Worm (Caenorhabditis elegans): ENCODE data around the gene T04C12.11.

ce11 chrV:11060239-11060984 is at the start of gene T04C12.11:
- TF ChIP-seq nhr-76 (tag; optimal IDR thresholded peaks at IDR 0.05) (no peak), snpc-4 (tag; optimal IDR thresholded peaks at IDR 0.05) (no peak), nhr-77 (tag; optimal IDR thresholded peaks at IDR 0.05) (no peak), ZK546.5 (tag; optimal IDR thresholded peaks at IDR 0.05) (no peak), fos-1 (tag; optimal IDR thresholded peaks at IDR 0.05) (no peak)

Measured in whole organism, L4 larva.